Worm (Caenorhabditis elegans) whole organism, early embryonic: ENCODE measurements around the gene ZK512.1.

ENCODE experiments used
- B0310.2 ChIP-seq: sonication (generic microtip); optimal IDR thresholded peaks from 2 replicates; lab custom pipeline; 2016; ENCODE audit warnings: mild to moderate bottlenecking, missing genetic modification characterization, missing compliant biosample characterization
- F13C5.2 ChIP-seq: sonication (generic microtip); optimal IDR thresholded peaks from 2 replicates; lab custom pipeline; 2017; ENCODE audit warnings: mild to moderate bottlenecking, missing genetic modification characterization, inconsistent platforms, missing compliant biosample characterization
- aly-1 ChIP-seq: sonication (generic microtip); optimal IDR thresholded peaks from 2 replicates; lab custom pipeline; 2016; ENCODE audit warnings: missing genetic modification characterization, missing compliant biosample characterization
- ama-1 ChIP-seq: fragments of 150-350 bp; optimal IDR thresholded peaks from 2 replicates; lab custom pipeline; 2014
- ceh-13 ChIP-seq: fragments of 200-800 bp; sonication (Bioruptor generic); optimal IDR thresholded peaks from 2 replicates; lab custom pipeline; 2018; ENCODE audit warnings: mild to moderate bottlenecking, missing genetic modification characterization, missing compliant biosample characterization
- ceh-36 ChIP-seq: sonication (generic microtip); optimal IDR thresholded peaks from 2 replicates; lab custom pipeline; 2016; ENCODE audit warnings: missing genetic modification characterization, inconsistent platforms, missing compliant biosample characterization
- ets-7 ChIP-seq: sonication (generic microtip); optimal IDR thresholded peaks from 2 replicates; lab custom pipeline; 2016; ENCODE audit warnings: missing genotype, missing genetic modification characterization, missing compliant biosample characterization
- flt-1 ChIP-seq: fragments of 200-800 bp; sonication (Bioruptor generic); IDR thresholded peaks from 2 replicates; pipeline ENCODE4 v1.3.6; 2022; ENCODE audit warnings: missing genetic modification characterization, missing compliant biosample characterization
- hmbx-1 ChIP-seq: sonication (generic microtip); optimal IDR thresholded peaks from 2 replicates; lab custom pipeline; 2016; ENCODE audit warnings: mild to moderate bottlenecking, missing genetic modification characterization, missing compliant biosample characterization
- hmg-4 ChIP-seq: fragments of 200-800 bp; sonication (Bioruptor generic); optimal IDR thresholded peaks from 2 replicates; lab custom pipeline; 2018; ENCODE audit warnings: mild to moderate bottlenecking, missing genetic modification characterization, missing compliant biosample characterization
- hnd-1 ChIP-seq: sonication (generic microtip); optimal IDR thresholded peaks from 2 replicates; lab custom pipeline; 2016; ENCODE audit warnings: missing genetic modification characterization, missing compliant biosample characterization
- pes-1 ChIP-seq: fragments of 200-800 bp; sonication (Bioruptor generic); IDR thresholded peaks from 2 replicates; pipeline ENCODE4 v1.3.6; 2022; ENCODE audit warnings: missing genetic modification reagents, missing genetic modification characterization, missing compliant biosample characterization
- scrt-1 ChIP-seq: fragments of 200-800 bp; sonication (Bioruptor generic); IDR thresholded peaks from 2 replicates; pipeline ENCODE4 v1.3.6; 2022; ENCODE audit warnings: missing genetic modification characterization, missing compliant biosample characterization
- sea-1 ChIP-seq: fragments of 200-800 bp; sonication (Bioruptor generic); conservative IDR thresholded peaks from 2 replicates; pipeline ENCODE4 v1.3.6; 2022; ENCODE audit warnings: missing genetic modification characterization, missing compliant biosample characterization
- tbx-11 ChIP-seq: fragments of 200-800 bp; sonication (Bioruptor generic); IDR thresholded peaks from 2 replicates; pipeline ENCODE4 v1.3.6; 2022; ENCODE audit warnings: missing genetic modification characterization, missing compliant biosample characterization
- tbx-37 ChIP-seq: fragments of 200-800 bp; sonication (Bioruptor generic); conservative IDR thresholded peaks from 2 replicates; pipeline ENCODE4 v1.3.6; 2022; ENCODE audit warnings: missing genetic modification reagents, missing genetic modification characterization, missing compliant biosample characterization
- tra-4 ChIP-seq: sonication (generic microtip); optimal IDR thresholded peaks from 2 replicates; lab custom pipeline; 2017; ENCODE audit warnings: missing genetic modification characterization, missing compliant biosample characterization

The ZK512.1 gene

DNA sequence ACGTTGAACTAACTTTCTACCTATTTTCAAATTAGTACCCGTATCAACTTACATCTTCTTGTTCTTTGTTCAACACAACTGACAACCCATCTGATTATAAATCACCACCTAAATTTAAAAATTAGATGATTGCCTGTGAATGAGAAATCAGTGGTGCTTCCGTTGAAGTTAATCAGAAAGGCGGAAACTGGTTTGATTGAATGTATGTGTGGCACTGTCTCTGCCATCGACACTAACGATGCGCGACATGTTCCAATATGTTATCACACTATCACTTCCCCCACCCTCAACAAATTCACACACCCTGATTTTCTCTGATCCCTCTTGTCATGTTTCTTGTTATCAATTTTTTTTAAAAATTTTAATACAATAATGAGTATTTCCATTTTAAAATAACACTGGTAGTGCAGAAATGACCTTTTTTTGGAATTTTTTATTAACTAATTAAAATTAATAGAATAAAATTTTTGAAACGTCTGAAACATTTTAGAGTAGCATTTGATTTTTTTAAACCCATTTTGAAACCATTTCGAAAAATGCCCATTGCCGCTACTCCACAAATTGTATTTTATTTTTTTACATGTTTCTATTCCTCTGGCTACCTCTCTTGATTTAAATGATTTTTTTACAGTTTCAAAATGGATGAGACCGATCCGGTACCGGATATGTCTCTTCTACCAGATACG, 4.3 kb downstream of the ZK512.1 start, which contains the start of gene ced-11:
ced-11 (plus strand) TSS at position 636 of the 686 bp plus-strand sequence.
- TF ChIP-seq B0310.2 (no peak), sea-1 (no peak)

DNA sequence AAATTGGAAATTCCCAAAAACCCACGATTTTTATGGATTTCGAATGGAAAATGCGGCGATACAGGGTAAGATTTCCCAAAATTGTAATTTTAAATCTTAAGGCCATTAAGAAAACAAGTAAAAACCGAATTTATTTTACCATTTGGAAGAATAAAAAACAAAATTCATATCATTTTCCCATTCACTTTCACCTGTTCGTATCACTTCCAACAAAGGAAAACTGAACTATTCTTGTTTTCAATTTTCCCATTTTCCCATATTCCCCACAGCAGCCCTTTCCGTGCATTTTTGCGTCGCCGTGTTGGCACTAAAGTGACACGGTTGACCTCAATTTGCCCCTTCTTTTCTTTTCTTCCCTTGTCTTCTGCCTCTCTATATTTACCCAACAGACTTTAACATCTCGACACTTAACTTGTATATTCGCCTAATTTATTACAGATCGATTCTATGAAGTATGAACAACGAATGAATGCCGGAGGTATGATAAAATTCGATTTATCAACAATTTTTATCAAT, 11.1 kb downstream of the ZK512.1 start, which contains the start of gene sec-16A.1:
sec-16A.1 (plus strand) TSS at position 51 of the 516 bp plus-strand sequence.
- TF ChIP-seq pes-1 (GFP tag; lab: Robert Waterston, UW) (no peak), flt-1 (no peak), hmbx-1 (tag; lab: Kevin White, UChicago) (no peak), ceh-36 (tag; lab: Kevin White, UChicago) (no peak), sea-1 (no peak), tbx-37 (GFP tag; lab: Robert Waterston, UW) (no peak), ama-1 (lab: Kevin White, UChicago) (no peak), hmg-4 (GFP tag; lab: Kevin White, UChicago) (no peak), scrt-1 (GFP tag; lab: Robert Waterston, UW) (no peak), hnd-1 (tag; lab: Kevin White, UChicago) (no peak), B0310.2 (no peak), tra-4 (tag; lab: Kevin White, UChicago) (no peak), tbx-11 (GFP tag; lab: Robert Waterston, UW) (no peak), F13C5.2 (tag; lab: Kevin White, UChicago) (no peak), ets-7 (tag; lab: Kevin White, UChicago) (no peak), aly-1 (tag; lab: Kevin White, UChicago) (no peak)

DNA sequence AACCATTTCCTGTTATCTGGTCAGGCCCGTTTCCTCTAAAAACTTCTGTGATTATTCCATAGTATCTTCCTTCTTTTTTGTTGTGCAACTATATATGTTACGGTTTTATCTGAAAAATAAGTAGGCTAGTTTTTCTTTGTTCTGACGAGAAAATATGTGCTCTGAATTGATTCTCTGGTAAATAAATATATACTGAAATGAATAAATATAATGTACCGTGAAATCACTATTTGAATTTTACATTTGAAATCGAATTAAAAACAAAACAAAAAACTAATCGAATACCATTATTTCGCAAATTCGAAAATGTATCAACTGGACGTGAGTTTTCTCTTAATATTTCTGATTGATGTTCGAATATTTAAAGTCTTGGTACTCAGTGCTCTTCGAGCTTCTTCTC, 15.8 kb downstream of the ZK512.1 start, which contains the start of gene ZK512.10:
ZK512.10 (plus strand) TSS at position 301 of the 400 bp plus-strand sequence.
- TF ChIP-seq hmg-4 (GFP tag; lab: Kevin White, UChicago) (no peak), F13C5.2 (tag; lab: Kevin White, UChicago) (no peak), ama-1 (lab: Kevin White, UChicago) (no peak), tbx-11 (GFP tag; lab: Robert Waterston, UW) (no peak), tbx-37 (GFP tag; lab: Robert Waterston, UW) (no peak), sea-1 (no peak)

DNA sequence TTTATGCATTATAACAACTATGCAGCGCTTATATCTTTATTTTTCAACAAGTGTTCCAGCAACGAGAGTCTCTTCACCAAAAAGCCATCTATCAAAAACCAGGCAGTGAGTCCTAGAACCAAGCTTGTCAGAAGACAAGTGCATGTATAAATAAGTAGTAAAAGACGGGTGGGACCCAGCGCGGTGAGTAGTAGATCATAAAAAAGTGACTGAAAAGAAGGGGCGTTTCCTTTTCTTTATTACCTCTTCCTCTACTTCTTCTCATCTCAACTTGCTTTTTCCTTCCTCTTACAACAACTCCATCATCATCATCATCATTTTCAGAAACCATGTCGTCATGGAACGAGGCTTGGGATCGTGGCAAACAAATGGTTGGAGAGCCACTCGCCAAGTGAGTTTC, 21.8 kb downstream of the ZK512.1 start, which contains the start of gene eat-4:
eat-4 (plus strand) TSS at position 301 of the 400 bp plus-strand sequence.
- no peak for TF ChIP-seq ceh-36 (tag; lab: Kevin White, UChicago)

DNA sequence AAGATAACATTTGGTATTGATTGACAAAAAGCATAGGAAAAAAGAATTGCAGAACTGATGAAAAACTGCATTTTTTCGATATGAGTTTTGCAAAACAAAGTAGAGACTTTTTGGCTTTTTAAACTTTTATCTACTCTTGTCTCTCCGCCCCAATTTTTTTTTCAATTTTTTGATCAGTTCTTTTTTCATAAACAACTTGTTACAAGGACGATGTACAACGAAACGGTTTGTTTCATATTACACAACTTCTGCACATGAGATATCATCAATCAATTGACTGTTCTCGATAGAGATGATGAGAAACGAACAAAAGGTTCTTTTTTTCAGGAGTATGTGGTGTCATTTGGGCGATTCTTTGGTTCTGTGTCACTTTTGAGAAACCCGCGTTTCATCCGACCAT, 23.9 kb downstream of the ZK512.1 start, which contains the start of gene ZK512.7:
ZK512.7 (minus strand) TSS at position 101 of the 400 bp plus-strand sequence.
- no peak for TF ChIP-seq flt-1
- no peak for TF ChIP-seq tbx-11 (GFP tag; lab: Robert Waterston, UW)
- no peak for TF ChIP-seq pes-1 (GFP tag; lab: Robert Waterston, UW)
- no peak for TF ChIP-seq scrt-1 (GFP tag; lab: Robert Waterston, UW)
- no peak for TF ChIP-seq tbx-37 (GFP tag; lab: Robert Waterston, UW)
- no peak for TF ChIP-seq ceh-36 (tag; lab: Kevin White, UChicago)
- TF ChIP-seq hnd-1 (tag; lab: Kevin White, UChicago), result no peak
- no peak for TF ChIP-seq ceh-13 (GFP tag; lab: Kevin White, UChicago)
- no peak for TF ChIP-seq hmg-4 (GFP tag; lab: Kevin White, UChicago)
- no peak for TF ChIP-seq hmbx-1 (tag; lab: Kevin White, UChicago)
- no peak for TF ChIP-seq B0310.2

DNA sequence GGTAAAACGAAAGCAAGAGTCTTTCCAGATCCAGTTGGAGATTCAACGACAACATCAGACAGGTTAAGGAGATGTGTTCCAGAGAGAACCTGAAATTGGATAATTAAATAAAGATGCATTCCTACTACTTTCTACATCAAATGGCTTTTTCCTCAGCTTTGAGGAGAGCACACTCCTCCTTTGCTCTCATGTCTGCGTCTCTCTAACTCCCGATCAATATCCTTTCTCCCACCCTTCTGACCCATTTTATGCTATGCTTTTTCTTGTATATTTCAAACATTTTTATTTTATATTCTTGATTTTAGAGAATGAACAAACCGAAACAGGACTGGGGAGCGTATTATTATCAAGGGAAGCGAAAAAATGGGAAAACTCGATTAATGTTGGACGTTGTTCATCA, 29.2 kb downstream of the ZK512.1 start, which contains the start of gene ZK512.11:
ZK512.11 (plus strand) TSS at position 301 of the 400 bp plus-strand sequence.
- no peak for TF ChIP-seq scrt-1 (GFP tag; lab: Robert Waterston, UW)
- TF ChIP-seq aly-1 (tag; lab: Kevin White, UChicago), result no peak
- TF ChIP-seq tbx-37 (GFP tag; lab: Robert Waterston, UW), result no peak
- TF ChIP-seq tra-4 (tag; lab: Kevin White, UChicago), result no peak
- TF ChIP-seq hnd-1 (tag; lab: Kevin White, UChicago), result no peak
- TF ChIP-seq B0310.2, result no peak
- no peak for TF ChIP-seq ets-7 (tag; lab: Kevin White, UChicago)
- no peak for TF ChIP-seq flt-1
- TF ChIP-seq pes-1 (GFP tag; lab: Robert Waterston, UW), result no peak
- TF ChIP-seq hmg-4 (GFP tag; lab: Kevin White, UChicago), result no peak
- TF ChIP-seq F13C5.2 (tag; lab: Kevin White, UChicago), result no peak
- no peak for TF ChIP-seq ceh-13 (GFP tag; lab: Kevin White, UChicago)
- TF ChIP-seq ceh-36 (tag; lab: Kevin White, UChicago), result no peak
- no peak for TF ChIP-seq hmbx-1 (tag; lab: Kevin White, UChicago)
- TF ChIP-seq tbx-11 (GFP tag; lab: Robert Waterston, UW), result no peak
- no peak for TF ChIP-seq ama-1 (lab: Kevin White, UChicago)
- TF ChIP-seq sea-1, result no peak

DNA sequence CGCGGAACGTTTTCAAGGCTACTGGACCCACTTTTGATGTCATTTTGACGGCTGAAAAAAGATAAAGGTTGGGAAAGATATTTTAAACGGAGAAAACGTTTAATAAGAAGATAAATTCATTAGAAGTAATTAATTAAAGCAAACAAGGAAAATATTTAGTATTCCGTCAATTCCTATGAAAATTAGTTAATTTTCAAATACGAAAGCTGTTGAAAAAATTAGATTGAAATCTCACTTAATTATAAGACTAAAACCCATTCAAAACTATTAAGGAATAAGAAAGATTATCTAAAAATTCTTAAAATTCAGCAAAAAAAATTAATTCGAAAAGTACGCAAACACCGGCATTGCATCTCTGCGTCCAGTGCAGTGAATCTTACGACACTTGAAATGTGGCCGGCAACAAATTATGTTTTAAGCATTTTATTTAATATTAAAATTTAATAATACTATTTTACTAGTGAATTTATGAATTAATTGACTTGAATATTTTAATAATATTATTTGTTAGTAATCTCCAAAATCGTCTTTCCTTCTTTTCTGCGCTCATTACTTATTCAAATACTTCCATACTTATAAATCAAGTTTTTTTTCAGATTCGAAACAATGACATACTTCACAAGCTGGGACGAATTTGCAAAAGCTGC, 30.1 kb downstream of the ZK512.1 start, which contains the start of the genes ZK512.2 and ZK512.4:
ZK512.2 (minus strand) TSS at position 51 of the 647 bp plus-strand sequence.
ZK512.4 (plus strand) TSS at position 597 of the 647 bp plus-strand sequence.
- TF ChIP-seq flt-1 (no peak), hmbx-1 (tag; lab: Kevin White, UChicago) (no peak), ets-7 (tag; lab: Kevin White, UChicago) (no peak), scrt-1 (GFP tag; lab: Robert Waterston, UW) (no peak), aly-1 (tag; lab: Kevin White, UChicago) (no peak), hmg-4 (GFP tag; lab: Kevin White, UChicago) (no peak), tbx-11 (GFP tag; lab: Robert Waterston, UW) (no peak)
